Worm (Caenorhabditis elegans) whole organism, dauer: ENCODE measurements around the gene elo-7.

ENCODE experiments used
- unc-62 ChIP-seq: sonication (generic microtip); optimal IDR thresholded peaks from 2 replicates; lab custom pipeline; 2017; ENCODE audit warnings: missing biosample characterization, missing genetic modification reagents, missing genetic modification characterization

elo-7 gene

DNA sequence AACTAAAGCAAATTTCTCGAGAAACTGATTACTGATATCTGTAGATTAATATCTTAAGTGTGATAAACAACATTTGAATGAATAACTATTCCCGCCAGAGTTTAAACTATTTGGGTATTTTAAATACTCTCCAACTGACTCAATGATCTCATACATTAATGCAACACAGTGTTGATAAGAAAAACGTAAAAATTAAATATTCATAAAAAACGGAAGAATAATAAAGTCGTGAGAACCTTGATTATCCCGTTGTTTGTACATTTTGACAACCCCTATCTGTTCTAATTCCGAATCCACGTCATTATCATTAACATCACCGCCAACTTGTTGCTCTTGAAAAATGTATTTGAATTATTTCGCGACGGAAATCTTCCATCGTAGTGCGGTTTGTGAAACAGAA lies at the start of gene elo-7:
Gene elo-7, plus strand, starts transcription at position 301 of the 400 bp plus-strand sequence.
- no peak for TF ChIP-seq unc-62 (GFP tag; lab: Kevin White, UChicago)

DNA sequence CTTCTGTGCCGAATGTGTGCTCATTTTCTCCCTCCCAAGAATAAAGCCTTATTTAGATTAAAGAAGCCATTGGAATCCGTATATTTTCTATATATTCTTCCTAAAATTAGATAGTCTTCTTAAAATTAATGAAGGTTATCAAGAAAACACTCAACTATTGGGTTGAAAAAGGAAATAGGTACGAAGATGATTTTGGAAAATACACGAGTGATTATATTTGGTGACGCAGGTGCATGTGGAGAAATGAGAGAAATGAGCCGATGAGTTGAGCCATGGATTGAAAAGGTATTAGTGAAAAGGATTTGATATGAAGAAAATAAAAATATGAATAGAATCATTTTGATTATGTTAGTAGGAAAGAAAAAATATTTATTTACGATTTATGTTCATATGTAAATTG lies 48.8 kb upstream of the elo-7 start, which contains the start of gene cng-3:
Gene cng-3, minus strand, starts transcription at position 102 of the 400 bp plus-strand sequence.
- TF ChIP-seq unc-62 (GFP tag; lab: Kevin White, UChicago) = no peak

- TF ChIP-seq unc-62 (GFP tag; lab: Kevin White, UChicago) = no peak
Measured at ce11 chrIV:9485040-9485439, 44.7 kb upstream of the elo-7 start, which contains the start of gene gadr-2. TSS of gene gadr-2 (minus strand) at chrIV:9485140.

ce11 chrIV:9485972-9486371 lies 43.8 kb upstream of the elo-7 start, which contains the start of gene sru-2:
TSS of gene sru-2 (plus strand) at chrIV:9486272.
- TF ChIP-seq unc-62 (GFP tag; lab: Kevin White, UChicago) = no peak

ce11 chrIV:9486779-9487178 lies 43.0 kb upstream of the elo-7 start:
- TF ChIP-seq unc-62 (GFP tag; lab: Kevin White, UChicago) = no peak

ce11 chrIV:9488315-9488714 lies 41.4 kb upstream of the elo-7 start, which contains the start of gene sru-1:
TSS of gene sru-1 (plus strand) at chrIV:9488615.
- no peak for TF ChIP-seq unc-62 (GFP tag; lab: Kevin White, UChicago)

DNA sequence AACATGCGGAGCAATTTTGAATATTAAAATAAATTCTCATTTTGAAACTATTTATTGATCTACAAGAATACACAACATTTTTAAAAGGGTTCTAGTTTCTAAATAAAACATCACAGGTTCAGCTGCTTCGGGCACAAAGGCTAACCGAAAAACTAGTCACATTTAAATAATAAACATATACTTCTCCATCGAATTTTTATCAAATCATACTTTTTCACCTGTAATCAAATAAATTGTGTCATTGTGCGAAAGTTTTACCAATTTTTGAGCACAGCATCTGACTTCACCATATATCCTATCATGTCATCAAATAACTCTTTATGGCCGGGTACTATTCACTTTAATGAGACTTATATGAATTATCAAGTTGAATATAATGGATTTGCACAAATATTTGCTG lies 39.4 kb upstream of the elo-7 start, which contains the start of gene sru-6:
Gene sru-6, plus strand, starts transcription at position 301 of the 400 bp plus-strand sequence.
- no peak for TF ChIP-seq unc-62 (GFP tag; lab: Kevin White, UChicago)

DNA sequence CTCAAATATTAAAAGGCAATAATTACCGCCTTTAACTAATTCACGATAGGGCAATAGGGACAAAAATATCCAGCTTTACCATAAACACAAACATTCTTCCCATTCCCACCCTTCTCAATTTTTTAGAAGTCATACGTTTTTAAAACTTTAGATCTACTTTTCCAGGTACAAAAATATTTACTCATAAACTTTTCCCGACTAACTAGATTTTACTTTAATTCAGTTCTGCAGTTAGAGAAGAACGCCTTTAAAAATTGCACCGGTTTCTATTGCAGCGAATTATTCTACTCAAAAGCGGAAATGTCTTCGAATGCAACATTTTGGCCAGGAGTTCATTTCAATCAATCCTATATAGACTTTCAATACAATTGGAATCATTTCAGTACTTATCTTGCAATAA lies 33.4 kb upstream of the elo-7 start, which contains the start of gene sru-3:
Gene sru-3, plus strand, starts transcription at position 301 of the 400 bp plus-strand sequence.
- TF ChIP-seq unc-62 (GFP tag; lab: Kevin White, UChicago) = no peak

DNA sequence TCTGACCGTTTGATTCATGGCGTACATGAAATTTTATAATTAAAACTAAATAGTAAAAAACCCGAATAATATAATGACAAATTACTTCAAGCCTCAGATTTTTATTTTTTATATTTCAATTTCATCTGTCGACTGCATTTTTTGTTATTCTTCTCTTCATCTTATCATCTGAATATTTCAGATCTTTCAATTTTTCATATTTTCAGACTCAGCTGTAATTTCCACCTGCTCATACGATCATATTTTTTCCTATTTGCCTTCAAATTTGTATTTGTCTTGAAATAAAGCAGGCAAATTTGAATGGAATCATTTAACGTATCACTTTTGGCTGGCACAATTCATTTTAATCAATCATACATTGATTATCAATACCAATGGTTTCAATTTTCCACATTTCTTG lies 31.7 kb upstream of the elo-7 start, which contains the start of gene sru-4:
Gene sru-4, plus strand, starts transcription at position 301 of the 400 bp plus-strand sequence.
- TF ChIP-seq unc-62 (GFP tag; lab: Kevin White, UChicago) = no peak

ce11 chrIV:9499636-9500035 lies 30.1 kb upstream of the elo-7 start:
- TF ChIP-seq unc-62 (GFP tag; lab: Kevin White, UChicago) = no peak

DNA sequence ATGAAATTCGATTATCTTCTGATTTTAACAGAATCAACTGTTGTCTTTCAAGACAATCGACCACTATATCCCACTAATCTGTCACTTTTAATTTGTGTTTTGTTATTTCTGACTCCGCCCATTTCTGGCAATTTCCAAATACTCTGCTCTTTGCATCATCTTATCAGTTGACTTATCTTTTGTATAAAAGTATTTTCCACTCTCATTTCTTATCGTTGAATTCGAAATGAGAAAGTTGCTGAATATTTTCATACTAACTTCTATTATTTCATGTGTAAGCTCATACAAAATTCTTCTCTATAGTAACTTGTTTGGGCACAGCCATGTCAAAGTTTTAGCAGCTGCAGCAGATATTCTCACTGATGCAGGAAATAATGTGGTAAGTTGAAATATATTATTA lies 29.6 kb upstream of the elo-7 start, which contains the start of gene ugt-21:
Gene ugt-21, plus strand, starts transcription at position 212 of the 400 bp plus-strand sequence.
- no peak for TF ChIP-seq unc-62 (GFP tag; lab: Kevin White, UChicago)

- TF ChIP-seq unc-62 (GFP tag; lab: Kevin White, UChicago) = no peak
Measured at ce11 chrIV:9506251-9506650, 23.5 kb upstream of the elo-7 start, which contains the start of gene ttr-9. TSS of gene ttr-9 (minus strand) at chrIV:9506351.

- TF ChIP-seq unc-62 (GFP tag; lab: Kevin White, UChicago) = no peak
Measured at ce11 chrIV:9508612-9509011, 21.1 kb upstream of the elo-7 start, which contains the start of gene ethe-1. TSS of gene ethe-1 (minus strand) at chrIV:9508761.

DNA sequence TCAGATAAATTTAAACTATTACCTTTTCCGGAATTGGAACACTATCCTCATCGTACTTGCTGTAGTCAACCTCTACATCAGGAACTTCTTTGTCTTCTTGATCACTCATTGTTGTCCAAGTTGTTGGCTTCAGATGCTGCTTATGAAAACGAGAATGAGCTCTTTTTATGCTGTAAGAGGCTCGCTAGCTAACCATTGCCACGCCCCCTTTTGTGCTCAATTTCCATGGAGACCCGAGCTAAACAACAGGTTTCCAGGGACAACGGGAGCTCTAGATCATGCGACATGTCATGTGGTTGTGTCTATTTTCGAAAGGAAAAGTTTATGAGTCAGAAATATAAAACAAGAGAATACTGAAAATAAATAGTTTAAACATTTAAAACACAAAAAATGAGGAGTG lies 19.3 kb upstream of the elo-7 start, which contains the start of gene C33A12.4:
Gene C33A12.4, minus strand, starts transcription at position 131 of the 400 bp plus-strand sequence.
- no peak for TF ChIP-seq unc-62 (GFP tag; lab: Kevin White, UChicago)

ce11 chrIV:9511221-9511638 lies 18.5 kb upstream of the elo-7 start:
- TF ChIP-seq unc-62 (GFP tag; lab: Kevin White, UChicago) = no peak

DNA sequence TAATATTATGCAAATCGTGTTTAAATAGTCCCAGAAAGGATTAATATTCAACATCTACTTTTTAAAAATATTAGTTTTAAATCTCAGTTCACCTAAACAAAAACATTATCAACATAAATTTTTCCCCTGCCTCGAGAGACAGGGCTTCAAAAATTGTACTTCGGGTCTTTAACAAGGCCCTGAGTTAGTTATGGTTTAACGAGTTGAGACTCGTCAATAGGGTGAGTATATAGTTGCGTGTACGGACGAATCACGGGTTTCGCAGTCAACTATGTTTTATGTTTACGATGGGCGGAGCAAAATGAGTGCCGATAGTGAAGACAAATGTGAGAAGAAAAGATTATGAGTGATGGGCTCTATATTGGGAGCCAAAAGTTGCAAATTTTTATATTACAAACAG lies 18.1 kb upstream of the elo-7 start:
- no peak for TF ChIP-seq unc-62 (GFP tag; lab: Kevin White, UChicago)

DNA sequence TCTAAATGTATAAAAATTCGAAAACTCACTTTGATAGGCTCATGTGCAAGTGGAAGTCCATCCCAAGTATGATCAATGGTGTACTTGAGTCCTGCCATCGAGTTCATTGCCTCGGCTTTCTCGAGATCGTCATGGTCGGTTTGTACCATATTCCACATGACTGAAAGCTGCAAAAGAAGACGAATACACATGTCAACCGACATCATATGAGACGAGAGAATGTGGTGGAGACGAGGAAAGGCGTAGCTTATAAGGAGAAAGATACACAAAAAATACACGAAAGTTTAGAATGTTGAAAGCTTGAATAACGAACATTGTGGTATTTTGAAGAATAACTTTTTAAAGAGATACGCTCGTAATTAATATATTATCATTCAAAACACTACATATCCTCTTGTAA lies 16.9 kb upstream of the elo-7 start, which contains the start of gene C33A12.3:
Gene C33A12.3, minus strand, starts transcription at position 167 of the 400 bp plus-strand sequence.
- no peak for TF ChIP-seq unc-62 (GFP tag; lab: Kevin White, UChicago)
